Worm (Caenorhabditis elegans) whole organism, L4 larva: ENCODE data around the gene Y6D1A.2.

Experiments used
- aha-1 ChIP-seq: fragments of 150-350 bp; peaks from one replicate; lab custom pipeline; 2014; ENCODE audit warnings: missing biosample characterization, missing genetic modification characterization
- pqm-1 ChIP-seq: sonication (generic microtip); optimal IDR thresholded peaks from 2 replicates; lab custom pipeline; 2017; ENCODE audit warnings: missing biosample characterization, missing genetic modification characterization

Gene Y6D1A.2

DNA sequence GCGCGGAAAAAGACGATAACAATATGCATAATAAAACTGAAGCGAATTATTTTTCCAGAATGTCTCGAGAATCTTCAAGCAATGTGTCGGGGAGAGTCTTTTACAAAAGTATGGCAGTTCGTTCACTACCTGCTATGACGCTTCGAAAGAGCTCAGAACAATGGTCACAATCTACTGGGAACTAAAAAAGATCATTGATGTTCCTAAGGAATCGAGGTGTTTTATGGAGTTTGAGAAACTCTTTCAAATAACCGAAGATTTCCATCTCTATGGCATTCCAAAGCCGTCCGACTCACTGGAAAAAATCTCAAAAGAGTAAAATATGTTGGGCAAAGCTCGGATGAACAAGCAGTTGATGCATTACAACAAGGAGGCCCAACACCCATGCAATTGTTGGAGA lies 47.4 kb downstream of the Y6D1A.2 start, which contains the start of gene F44E5.15:
F44E5.15 (plus strand) TSS at position 301 of the 400 bp plus-strand sequence.
- TF ChIP-seq pqm-1 (tag; lab: Kevin White, UChicago) (no peak), aha-1 (tag; lab: Kevin White, UChicago) (peak; percentile 20)
